Fruit fly (Drosophila melanogaster) whole organism, embryonic: ENCODE data around the gene CG11158.
A peak's percentile ranks its signal among the peaks of the same experiment; 100 is the strongest.

ENCODE experiments used
- CG1024 ChIP-seq: fragments of 200-800 bp; sonication (Bioruptor generic); IDR thresholded peaks from 2 replicates; pipeline ENCODE4 v1.3.6; 2022; ENCODE audit warnings: missing biosample characterization, missing genetic modification characterization
- CG10267 ChIP-seq: fragments of 200-800 bp; sonication (Bioruptor generic); optimal IDR thresholded peaks from 2 replicates; lab custom pipeline; 2018; ENCODE audit warnings: missing biosample characterization, mild to moderate bottlenecking, missing genetic modification characterization, moderate library complexity
- CG10462 ChIP-seq: fragments of 200-800 bp; sonication (Bioruptor generic); optimal IDR thresholded peaks from 2 replicates; lab custom pipeline; 2016; ENCODE audit warnings: missing biosample characterization, missing genetic modification characterization
- CG11093 ChIP-seq: fragments of 200-800 bp; sonication (Bioruptor generic); IDR thresholded peaks from 3 replicates; pipeline ENCODE4 v1.3.6; 2022; ENCODE audit warnings: missing biosample characterization, missing genetic modification characterization
- CG11696 ChIP-seq: fragments of 200-800 bp; sonication (Bioruptor generic); IDR thresholded peaks from 2 replicates; pipeline ENCODE4 v1.3.6; 2022; ENCODE audit warnings: missing biosample characterization, missing genetic modification characterization
- CG11723 ChIP-seq: fragments of 200-800 bp; sonication (Bioruptor generic); optimal IDR thresholded peaks from 2 replicates; lab custom pipeline; 2017; ENCODE audit warnings: missing biosample characterization, mild to moderate bottlenecking, missing genetic modification characterization
- CG12236 ChIP-seq: fragments of 200-800 bp; sonication (Bioruptor generic); optimal IDR thresholded peaks from 2 replicates; lab custom pipeline; 2016; ENCODE audit warnings: missing biosample characterization, missing genetic modification characterization
- CG12299 ChIP-seq: fragments of 200-800 bp; sonication (Bioruptor generic); optimal IDR thresholded peaks from 2 replicates; lab custom pipeline; 2018; ENCODE audit warnings: missing biosample characterization, mild to moderate bottlenecking, missing genetic modification characterization
- CG14667 ChIP-seq: fragments of 200-800 bp; sonication (Bioruptor generic); IDR thresholded peaks from 2 replicates; pipeline ENCODE4 v1.3.6; 2022; ENCODE audit warnings: missing biosample characterization, missing genetic modification characterization
- CG14860 ChIP-seq: fragments of 200-800 bp; sonication (Bioruptor generic); IDR thresholded peaks from 3 replicates; pipeline ENCODE4 v1.3.6; 2022; ENCODE audit warnings: missing biosample characterization, missing genetic modification characterization; ENCODE audit not compliant: partially characterized antibody
- CG17612 ChIP-seq: fragments of 200-800 bp; sonication (Bioruptor generic); IDR thresholded peaks from 2 replicates; pipeline ENCODE4 v1.3.6; 2022; ENCODE audit warnings: missing biosample characterization, missing genetic modification characterization
- CG31365 ChIP-seq: fragments of 200-800 bp; sonication (Bioruptor generic); optimal IDR thresholded peaks from 2 replicates; lab custom pipeline; 2018; ENCODE audit warnings: missing biosample characterization, mild to moderate bottlenecking, missing genetic modification characterization
- CG31388 ChIP-seq: fragments of 200-800 bp; sonication (Bioruptor generic); optimal IDR thresholded peaks from 2 replicates; lab custom pipeline; 2016; ENCODE audit warnings: missing biosample characterization, missing genetic modification characterization
- CG3163 ChIP-seq: fragments of 200-800 bp; sonication (Bioruptor generic); optimal IDR thresholded peaks from 3 replicates; lab custom pipeline; 2016; ENCODE audit warnings: missing biosample characterization, missing genetic modification characterization
- CG33213 ChIP-seq: fragments of 200-800 bp; sonication (Bioruptor generic); optimal IDR thresholded peaks from 3 replicates; lab custom pipeline; 2016; ENCODE audit warnings: missing biosample characterization, missing genetic modification characterization
- CG6254 ChIP-seq: fragments of 200-800 bp; sonication (Bioruptor generic); optimal IDR thresholded peaks from 3 replicates; lab custom pipeline; 2017; ENCODE audit warnings: mild to moderate bottlenecking, missing biosample characterization, missing genetic modification reagents, missing genetic modification characterization
- CG6854 ChIP-seq: fragments of 200-800 bp; sonication (Bioruptor generic); optimal IDR thresholded peaks from 3 replicates; lab custom pipeline; 2017; ENCODE audit warnings: missing biosample characterization, mild to moderate bottlenecking, missing genetic modification characterization
- CG9932 ChIP-seq: fragments of 200-800 bp; sonication (Bioruptor generic); IDR thresholded peaks from 2 replicates; pipeline ENCODE4 v1.3.6; 2022; ENCODE audit warnings: missing biosample characterization, missing genetic modification characterization
- CTCF ChIP-seq: fragments of 200-800 bp; sonication (Bioruptor generic); optimal IDR thresholded peaks from 2 replicates; lab custom pipeline; 2017; ENCODE audit warnings: missing biosample characterization, mild to moderate bottlenecking, missing genetic modification characterization, moderate library complexity
- Chrac-16 ChIP-seq: fragments of 200-800 bp; sonication (Bioruptor generic); optimal IDR thresholded peaks from 3 replicates; lab custom pipeline; 2016; ENCODE audit warnings: missing biosample characterization, missing genetic modification characterization
- CkIIα-i1 ChIP-seq: fragments of 200-800 bp; sonication (Bioruptor generic); IDR thresholded peaks from 2 replicates; pipeline ENCODE4 v1.3.6; 2022; ENCODE audit warnings: missing biosample characterization, missing genetic modification characterization
- E2f1 ChIP-seq: fragments of 200-800 bp; sonication (Bioruptor generic); IDR thresholded peaks from 2 replicates; pipeline ENCODE4 v1.3.6; 2022; ENCODE audit warnings: missing biosample characterization, missing genetic modification characterization
- Fer3 ChIP-seq: fragments of 200-800 bp; sonication (Bioruptor generic); optimal IDR thresholded peaks from 2 replicates; lab custom pipeline; 2018; ENCODE audit warnings: missing biosample characterization, mild to moderate bottlenecking, missing genetic modification characterization, moderate library complexity
- H15 ChIP-seq: fragments of 200-800 bp; sonication (Bioruptor generic); IDR thresholded peaks from 3 replicates; pipeline ENCODE4 v1.3.6; 2022; ENCODE audit warnings: missing biosample characterization, missing genetic modification characterization
- Hsf ChIP-seq: fragments of 200-800 bp; sonication (Bioruptor generic); optimal IDR thresholded peaks from 3 replicates; lab custom pipeline; 2016; ENCODE audit warnings: missing biosample characterization, missing genetic modification characterization
- Med ChIP-seq: fragments of 200-800 bp; sonication (Bioruptor generic); peaks from one replicate; lab custom pipeline; 2016; ENCODE audit warnings: missing biosample characterization, missing genetic modification characterization, mild to moderate bottlenecking, inconsistent platforms, moderate library complexity
- Mes4 ChIP-seq: fragments of 200-800 bp; sonication (Bioruptor generic); optimal IDR thresholded peaks from 2 replicates; lab custom pipeline; 2016; ENCODE audit warnings: missing biosample characterization, missing genetic modification characterization
- Pdp1 ChIP-seq, 2 experiments: fragments of 200-800 bp; sonication (Bioruptor generic); optimal IDR thresholded peaks; 3 replicates each; lab custom pipeline; 2016; ENCODE audit warnings: missing biosample characterization in 2 of 2, missing genetic modification characterization in 2 of 2, mild to moderate bottlenecking in 1 of 2, moderate library complexity in 1 of 2
- Poxn ChIP-seq: fragments of 200-800 bp; sonication (Bioruptor generic); IDR thresholded peaks from 2 replicates; pipeline ENCODE4 v1.3.6; 2022; ENCODE audit warnings: missing biosample characterization, missing genetic modification characterization
- Sox102F ChIP-seq: fragments of 200-800 bp; sonication (Bioruptor generic); optimal IDR thresholded peaks from 2 replicates; lab custom pipeline; 2018; ENCODE audit warnings: missing biosample characterization, mild to moderate bottlenecking, missing genetic modification characterization, moderate library complexity
- bsh ChIP-seq, 2 experiments: fragments of 200-800 bp; sonication (Bioruptor generic); optimal IDR thresholded peaks; 2 replicates each; lab custom pipeline; 2017 to 2018; ENCODE audit warnings: mild to moderate bottlenecking in 2 of 2, missing biosample characterization in 2 of 2, missing genetic modification characterization in 2 of 2, moderate library complexity in 1 of 2
- cas ChIP-seq: fragments of 200-800 bp; sonication (Bioruptor generic); IDR thresholded peaks from 2 replicates; pipeline ENCODE4 v1.3.6; 2022; ENCODE audit warnings: missing biosample characterization, missing genetic modification characterization
- cato ChIP-seq: fragments of 200-800 bp; sonication (Bioruptor generic); optimal IDR thresholded peaks from 2 replicates; lab custom pipeline; 2016; ENCODE audit warnings: missing biosample characterization, missing genetic modification characterization, borderline replicate concordance
- cg ChIP-seq: fragments of 200-800 bp; sonication (Bioruptor generic); optimal IDR thresholded peaks from 3 replicates; lab custom pipeline; 2019; ENCODE audit warnings: missing biosample characterization, mild to moderate bottlenecking, missing genetic modification characterization, moderate library complexity
- exex ChIP-seq: fragments of 200-800 bp; sonication (Bioruptor generic); optimal IDR thresholded peaks from 4 replicates; lab custom pipeline; 2018; ENCODE audit warnings: missing biosample characterization, mild to moderate bottlenecking, missing genetic modification characterization, moderate library complexity
- gcm2 ChIP-seq: fragments of 200-800 bp; sonication (Bioruptor generic); optimal IDR thresholded peaks from 2 replicates; lab custom pipeline; 2016; ENCODE audit warnings: missing biosample characterization, missing genetic modification characterization
- hkb ChIP-seq, 2 experiments: fragments of 200-800 bp in 1 of 2; fragments of >200 bp in 1 of 2; sonication (Bioruptor generic) in 1 of 2; IDR thresholded peaks in 1 of 2; optimal IDR thresholded peaks in 1 of 2; 2 replicates each; pipeline versions ENCODE4 v1.3.6 to Lab custom; 2017 to 2022; ENCODE audit warnings: missing biosample characterization in 1 of 2, missing genetic modification characterization in 1 of 2
- jigr1 ChIP-seq: fragments of 200-800 bp; sonication (Bioruptor generic); IDR thresholded peaks from 3 replicates; pipeline ENCODE4 v1.3.6; 2022; ENCODE audit warnings: missing biosample characterization, missing genetic modification characterization
- mam ChIP-seq: fragments of 200-800 bp; sonication (Bioruptor generic); optimal IDR thresholded peaks from 3 replicates; lab custom pipeline; 2016; ENCODE audit warnings: missing biosample characterization, missing genetic modification characterization
- mirr ChIP-seq: fragments of 200-800 bp; sonication (Bioruptor generic); optimal IDR thresholded peaks from 3 replicates; lab custom pipeline; 2018; ENCODE audit warnings: missing biosample characterization, mild to moderate bottlenecking, missing genetic modification characterization
- mld ChIP-seq: fragments of 200-800 bp; sonication (Bioruptor generic); IDR thresholded peaks from 3 replicates; pipeline ENCODE4 v1.3.6; 2022; ENCODE audit warnings: missing biosample characterization, missing genetic modification characterization; ENCODE audit not compliant: partially characterized antibody
- schlank ChIP-seq: fragments of 200-800 bp; sonication (Bioruptor generic); optimal IDR thresholded peaks from 2 replicates; lab custom pipeline; 2018; ENCODE audit warnings: missing biosample characterization, mild to moderate bottlenecking, missing genetic modification characterization
- slp2 ChIP-seq: fragments of 200-800 bp; sonication (Bioruptor generic); optimal IDR thresholded peaks from 2 replicates; lab custom pipeline; 2016; ENCODE audit warnings: missing biosample characterization, missing genetic modification characterization
- tup ChIP-seq: fragments of 200-800 bp; sonication (Bioruptor generic); optimal IDR thresholded peaks from 2 replicates; lab custom pipeline; 2016; ENCODE audit warnings: missing biosample characterization, mild to moderate bottlenecking, missing genetic modification characterization, moderate library complexity

Gene CG11158

DNA sequence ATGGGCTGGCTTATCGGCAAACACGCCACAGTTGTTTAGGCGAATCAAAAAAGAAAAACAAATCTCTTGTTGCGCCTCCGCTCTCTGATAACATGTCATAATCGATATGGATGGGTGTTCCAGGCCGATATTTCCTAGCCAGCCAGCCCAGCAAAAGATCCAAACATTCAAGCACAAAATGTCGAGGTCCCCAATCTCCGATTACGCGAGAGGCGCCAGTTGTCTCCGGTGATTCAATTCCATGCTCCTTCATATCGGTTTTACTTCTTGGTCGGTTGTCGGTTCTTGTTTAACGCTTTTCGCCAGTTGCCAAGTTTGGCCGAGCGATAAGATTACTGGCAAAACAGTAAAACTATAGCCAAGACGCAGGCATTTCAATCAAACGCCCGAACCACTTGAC lies 36.6 kb upstream of the CG11158 start (continued):
- TF ChIP-seq hkb (optimal IDR thresholded peaks at IDR 0.05; lab: Kevin White, UChicago) (no peak), hkb (GFP tag; IDR thresholded peaks at IDR 0.05; lab: Robert Waterston, UW) (no peak), bsh (GFP tag; optimal IDR thresholded peaks at IDR 0.05; lab: Kevin White, UChicago) (no peak), CG6254 (GFP tag; lab: Kevin White, UChicago) (no peak), CG3163 (GFP tag; lab: Kevin White, UChicago) (no peak), H15 (no peak), CG17612 (GFP tag; lab: Robert Waterston, UW) (no peak), CG1024 (GFP tag; lab: Robert Waterston, UW) (no peak), CTCF (no peak), CG14667 (no peak), slp2 (GFP tag; lab: Kevin White, UChicago) (no peak), CG31365 (tag; lab: Kevin White, UChicago) (no peak), schlank (tag; lab: Kevin White, UChicago) (no peak), Fer3 (tag; lab: Kevin White, UChicago) (no peak), CG31388 (GFP tag; lab: Kevin White, UChicago) (no peak), Pdp1 (GFP tag; optimal IDR thresholded peaks at IDR 0.05; lab: Kevin White, UChicago) (peak in 1 of 2 experiments; percentile 11), mirr (peak; percentile 42), CG10462 (GFP tag; lab: Kevin White, UChicago) (no peak), cato (GFP tag; lab: Kevin White, UChicago) (no peak), cg (GFP tag; lab: Kevin White, UChicago) (no peak), Med (GFP tag; lab: Kevin White, UChicago) (peak; percentile 48), CG14860 (GFP tag; lab: Robert Waterston, UW) (no peak), CG12299 (no peak), CG11723 (GFP tag; lab: Kevin White, UChicago) (no peak), exex (tag; lab: Kevin White, UChicago) (peak; percentile 90), Mes4 (no peak), jigr1 (GFP tag; lab: Robert Waterston, UW) (no peak), CG12236 (GFP tag; lab: Kevin White, UChicago) (no peak)

- no peak for TF ChIP-seq tup (GFP tag; lab: Kevin White, UChicago)
- no peak for TF ChIP-seq gcm2
- no peak for TF ChIP-seq Sox102F (GFP tag; lab: Kevin White, UChicago)
- TF ChIP-seq CG33213 (GFP tag; lab: Kevin White, UChicago), result no peak
- TF ChIP-seq cas (GFP tag; lab: Robert Waterston, UW), result no peak
- TF ChIP-seq Poxn, result no peak
- TF ChIP-seq CkIIα-i1 (GFP tag; lab: Robert Waterston, UW), result no peak
- no peak for TF ChIP-seq CG11093 (GFP tag; lab: Robert Waterston, UW)
- no peak for TF ChIP-seq mld (GFP tag; lab: Robert Waterston, UW)
- no peak for TF ChIP-seq CG10267 (tag; lab: Kevin White, UChicago)
- TF ChIP-seq CG11696 (GFP tag; lab: Robert Waterston, UW), result no peak
- no peak for TF ChIP-seq CG9932 (GFP tag; lab: Robert Waterston, UW)
- TF ChIP-seq CG6854, result no peak
- no peak for TF ChIP-seq Chrac-16 (GFP tag; lab: Kevin White, UChicago)
- no peak for TF ChIP-seq E2f1 (GFP tag; lab: Robert Waterston, UW)
- TF ChIP-seq mam (GFP tag; lab: Kevin White, UChicago), result no peak
- TF ChIP-seq Hsf (GFP tag; lab: Kevin White, UChicago), result no peak
These were observed 33.9 kb upstream of the CG11158 start for dm6 chrX:13648819-13649218.
